Worm (Caenorhabditis elegans) whole organism, L1 larva: ENCODE data around the gene R04F11.2.
A peak's percentile ranks its signal among the peaks of the same experiment; 100 is the strongest.

ENCODE experiments used
- C04F5.9 ChIP-seq: sonication (generic microtip); optimal IDR thresholded peaks from 2 replicates; lab custom pipeline; 2016; ENCODE audit warnings: missing genetic modification characterization, missing compliant biosample characterization
- C16A3.4 ChIP-seq: fragments of 150-350 bp; optimal IDR thresholded peaks from 2 replicates; lab custom pipeline; 2014; ENCODE audit warnings: missing biosample characterization, missing genetic modification characterization
- C34B4.2 ChIP-seq: sonication (generic microtip); optimal IDR thresholded peaks from 2 replicates; lab custom pipeline; 2017; ENCODE audit warnings: mild to moderate bottlenecking, missing genetic modification characterization, missing compliant biosample characterization
- Y116A8C.19 ChIP-seq: sonication (generic microtip); optimal IDR thresholded peaks from 2 replicates; lab custom pipeline; 2016; ENCODE audit warnings: missing compliant biosample characterization, missing genetic modification characterization, borderline replicate concordance
- ama-1 ChIP-seq: fragments of 150-350 bp; optimal IDR thresholded peaks from 2 replicates; lab custom pipeline; 2014
- ceh-63 ChIP-seq: fragments of 200-800 bp; sonication (Bioruptor generic); optimal IDR thresholded peaks from 2 replicates; lab custom pipeline; 2018; ENCODE audit warnings: mild to moderate bottlenecking, missing genetic modification characterization, missing compliant biosample characterization
- ceh-8 ChIP-seq: fragments of 200-800 bp; sonication (Bioruptor generic); optimal IDR thresholded peaks from 2 replicates; lab custom pipeline; 2018; ENCODE audit warnings: mild to moderate bottlenecking, missing genetic modification characterization, moderate library complexity, missing compliant biosample characterization
- ceh-82 ChIP-seq, 3 experiments: fragments of 150-350 bp in 1 of 3; sonication (generic microtip) in 2 of 3; optimal IDR thresholded peaks; 2 replicates each; lab custom pipeline; 2014 to 2017; ENCODE audit warnings: missing biosample characterization in 3 of 3, missing genetic modification characterization in 3 of 3
- ceh-88 ChIP-seq: fragments of 200-800 bp; sonication (Bioruptor generic); IDR thresholded peaks from 2 replicates; pipeline ENCODE4 v1.3.6; 2022; ENCODE audit warnings: missing genetic modification characterization, missing compliant biosample characterization
- ceh-90 ChIP-seq: sonication (generic microtip); optimal IDR thresholded peaks from 2 replicates; lab custom pipeline; 2016; ENCODE audit warnings: missing genetic modification characterization, missing compliant biosample characterization
- ces-1 ChIP-seq: fragments of 150-350 bp; optimal IDR thresholded peaks from 2 replicates; lab custom pipeline; 2014; ENCODE audit warnings: missing biosample characterization, missing genetic modification reagents, missing genetic modification characterization
- dpl-1 ChIP-seq, 3 experiments: fragments of 150-350 bp in 2 of 3; sonication (generic microtip) in 1 of 3; optimal IDR thresholded peaks; 2 replicates each; lab custom pipeline; 2014 to 2017; ENCODE audit warnings: missing biosample characterization in 3 of 3, missing genetic modification characterization in 3 of 3, missing genetic modification reagents in 3 of 3
- efl-3 ChIP-seq: fragments of 200-800 bp; sonication (Bioruptor generic); optimal IDR thresholded peaks from 2 replicates; lab custom pipeline; 2018; ENCODE audit warnings: mild to moderate bottlenecking, missing genetic modification characterization, missing compliant biosample characterization
- egl-13 ChIP-seq: sonication (generic microtip); optimal IDR thresholded peaks from 2 replicates; lab custom pipeline; 2016; ENCODE audit warnings: missing genotype, missing genetic modification reagents, missing genetic modification characterization, missing compliant biosample characterization
- fkh-10 ChIP-seq: sonication (generic microtip); optimal IDR thresholded peaks from 2 replicates; lab custom pipeline; 2017; ENCODE audit warnings: missing biosample characterization, missing genetic modification reagents, missing genetic modification characterization
- fkh-8 ChIP-seq: sonication (generic microtip); optimal IDR thresholded peaks from 2 replicates; lab custom pipeline; 2016; ENCODE audit warnings: mild to moderate bottlenecking, missing genetic modification characterization, missing compliant biosample characterization
- fos-1 ChIP-seq: fragments of 150-350 bp; optimal IDR thresholded peaks from 2 replicates; lab custom pipeline; 2014; ENCODE audit warnings: missing biosample characterization, missing genetic modification characterization
- grh-1 ChIP-seq: fragments of 200-800 bp; sonication (Bioruptor generic); IDR thresholded peaks from 2 replicates; pipeline ENCODE4 v1.3.6; 2022; ENCODE audit warnings: missing genetic modification reagents, missing genetic modification characterization, missing compliant biosample characterization
- hlh-4 ChIP-seq: sonication (generic microtip); optimal IDR thresholded peaks from 2 replicates; lab custom pipeline; 2016; ENCODE audit warnings: mild to moderate bottlenecking, missing genetic modification characterization, missing compliant biosample characterization
- hpl-2 ChIP-seq: fragments of 150-350 bp; optimal IDR thresholded peaks from 2 replicates; lab custom pipeline; 2014; ENCODE audit warnings: missing biosample characterization, missing genetic modification reagents, missing genetic modification characterization
- irx-1 ChIP-seq: sonication (generic microtip); optimal IDR thresholded peaks from 2 replicates; lab custom pipeline; 2016; ENCODE audit warnings: missing genetic modification characterization, missing compliant biosample characterization
- lin-14 ChIP-seq: fragments of 200-800 bp; sonication (Bioruptor generic); optimal IDR thresholded peaks from 2 replicates; lab custom pipeline; 2018; ENCODE audit warnings: mild to moderate bottlenecking, missing genetic modification characterization, moderate library complexity, missing compliant biosample characterization
- lin-15B ChIP-seq: fragments of 150-350 bp; sonication (generic microtip); optimal IDR thresholded peaks from 3 replicates; lab custom pipeline; 2014; ENCODE audit warnings: missing biosample characterization, missing genetic modification characterization
- lsy-2 ChIP-seq, 2 experiments: fragments of 150-350 bp; optimal IDR thresholded peaks; 2 replicates each; lab custom pipeline; 2014; ENCODE audit warnings: missing biosample characterization in 2 of 2, missing genetic modification characterization in 2 of 2
- mdl-1 ChIP-seq, 2 experiments: fragments of 150-350 bp; optimal IDR thresholded peaks; 2 replicates each; lab custom pipeline; 2014 to 2017; ENCODE audit warnings: missing biosample characterization in 2 of 2, missing genetic modification characterization in 2 of 2, inconsistent platforms in 1 of 2
- mep-1 ChIP-seq: fragments of 150-350 bp; optimal IDR thresholded peaks from 2 replicates; lab custom pipeline; 2014; ENCODE audit warnings: missing biosample characterization, missing genetic modification characterization
- nhr-11 ChIP-seq: fragments of 150-350 bp; optimal IDR thresholded peaks from 2 replicates; lab custom pipeline; 2014; ENCODE audit warnings: missing biosample characterization, missing genetic modification characterization
- nhr-12 ChIP-seq: sonication (generic microtip); optimal IDR thresholded peaks from 2 replicates; lab custom pipeline; 2017; ENCODE audit warnings: missing biosample characterization, missing genetic modification characterization
- nhr-19 ChIP-seq: fragments of 200-800 bp; sonication (Bioruptor generic); conservative IDR thresholded peaks from 2 replicates; pipeline ENCODE4 v1.3.6; 2022; ENCODE audit warnings: missing genetic modification characterization, missing compliant biosample characterization
- nhr-237 ChIP-seq: fragments of 150-350 bp; optimal IDR thresholded peaks from 2 replicates; lab custom pipeline; 2014; ENCODE audit warnings: missing biosample characterization, missing genetic modification characterization
- nhr-76 ChIP-seq: sonication (generic microtip); optimal IDR thresholded peaks from 2 replicates; lab custom pipeline; 2017; ENCODE audit warnings: missing biosample characterization, missing genetic modification characterization
- nhr-77 ChIP-seq: fragments of 150-350 bp; optimal IDR thresholded peaks from 2 replicates; lab custom pipeline; 2014; ENCODE audit warnings: missing biosample characterization, missing genetic modification characterization
- nhr-84 ChIP-seq: sonication (generic microtip); optimal IDR thresholded peaks from 2 replicates; lab custom pipeline; 2017; ENCODE audit warnings: missing biosample characterization, missing genetic modification characterization
- nhr-85 ChIP-seq: sonication (generic microtip); peaks from one replicate; lab custom pipeline; 2016; ENCODE audit warnings: missing genetic modification characterization, inconsistent platforms, missing compliant biosample characterization
- pag-3 ChIP-seq: sonication (generic microtip); optimal IDR thresholded peaks from 2 replicates; lab custom pipeline; 2017; ENCODE audit warnings: missing genetic modification characterization, mild to moderate bottlenecking, missing compliant biosample characterization, antibody characterized with exemption, borderline replicate concordance; ENCODE audit not compliant: insufficient read depth
- pqm-1 ChIP-seq: sonication (generic microtip); optimal IDR thresholded peaks from 3 replicates; lab custom pipeline; 2017; ENCODE audit warnings: missing biosample characterization, missing genetic modification characterization
- rnt-1 ChIP-seq: sonication (generic microtip); optimal IDR thresholded peaks from 2 replicates; lab custom pipeline; 2016; ENCODE audit warnings: mild to moderate bottlenecking, missing genetic modification characterization, moderate library complexity, missing compliant biosample characterization
- skn-1 ChIP-seq: fragments of 150-350 bp; optimal IDR thresholded peaks from 2 replicates; lab custom pipeline; 2014; ENCODE audit warnings: missing biosample characterization, missing genetic modification characterization
- snpc-4 ChIP-seq: fragments of 150-350 bp; optimal IDR thresholded peaks from 2 replicates; lab custom pipeline; 2014; ENCODE audit warnings: missing biosample characterization, missing genetic modification characterization
- snu-23 ChIP-seq: sonication (generic microtip); optimal IDR thresholded peaks from 2 replicates; lab custom pipeline; 2016; ENCODE audit warnings: missing genetic modification characterization, missing compliant biosample characterization
- sptf-1 ChIP-seq: fragments of 150-350 bp; optimal IDR thresholded peaks from 2 replicates; lab custom pipeline; 2014; ENCODE audit warnings: missing biosample characterization, missing genetic modification characterization
- sup-37 ChIP-seq: fragments of 200-800 bp; sonication (Bioruptor generic); optimal IDR thresholded peaks from 2 replicates; lab custom pipeline; 2018; ENCODE audit warnings: mild to moderate bottlenecking, missing genetic modification characterization, missing compliant biosample characterization
- swsn-7 ChIP-seq: sonication (generic microtip); optimal IDR thresholded peaks from 2 replicates; lab custom pipeline; 2016; ENCODE audit warnings: missing genetic modification characterization, missing compliant biosample characterization
- tlp-1 ChIP-seq: fragments of 150-350 bp; optimal IDR thresholded peaks from 2 replicates; lab custom pipeline; 2014; ENCODE audit warnings: missing biosample characterization, missing genetic modification characterization
- unc-130 ChIP-seq: fragments of 150-350 bp; optimal IDR thresholded peaks from 2 replicates; lab custom pipeline; 2017; ENCODE audit warnings: missing biosample characterization, missing genetic modification characterization, inconsistent platforms
- unc-30 ChIP-seq: sonication (generic microtip); optimal IDR thresholded peaks from 2 replicates; lab custom pipeline; 2017; ENCODE audit warnings: missing biosample characterization, missing genetic modification characterization
- unc-62 ChIP-seq: fragments of 150-350 bp; optimal IDR thresholded peaks from 2 replicates; lab custom pipeline; 2014; ENCODE audit warnings: missing biosample characterization, missing genetic modification reagents, missing genetic modification characterization
- unc-86 ChIP-seq: sonication (generic microtip); optimal IDR thresholded peaks from 2 replicates; lab custom pipeline; 2016; ENCODE audit warnings: missing genetic modification characterization, missing compliant biosample characterization
- unc-98 ChIP-seq: fragments of 200-800 bp; sonication (Bioruptor generic); IDR thresholded peaks from 2 replicates; pipeline ENCODE4 v1.3.6; 2022; ENCODE audit warnings: missing genetic modification characterization, missing compliant biosample characterization
- vab-15 ChIP-seq: sonication (generic microtip); optimal IDR thresholded peaks from 2 replicates; lab custom pipeline; 2017; ENCODE audit warnings: missing genotype, mild to moderate bottlenecking, missing genetic modification characterization, missing compliant biosample characterization
- zag-1 ChIP-seq: fragments of 150-350 bp; optimal IDR thresholded peaks from 2 replicates; lab custom pipeline; 2014; ENCODE audit warnings: missing biosample characterization, missing genetic modification characterization
- ztf-11 ChIP-seq, 2 experiments: sonication (generic microtip); optimal IDR thresholded peaks; 2 replicates each; lab custom pipeline; 2016 to 2017; ENCODE audit warnings: missing genetic modification characterization in 2 of 2, missing biosample characterization in 1 of 2, missing compliant biosample characterization in 1 of 2
- ztf-4 ChIP-seq: fragments of 150-350 bp; optimal IDR thresholded peaks from 2 replicates; lab custom pipeline; 2014; ENCODE audit warnings: missing biosample characterization, missing genetic modification characterization

The R04F11.2 gene

ce11 chrV:12343419-12343969 lies 25.3 kb downstream of the R04F11.2 start, which contains the start of gene tomm-20 (continued):
- TF ChIP-seq hpl-2 (GFP tag; lab: Kevin White, UChicago) (peak; percentile 69), nhr-237 (peak; percentile 74), nhr-11 (tag; lab: Kevin White, UChicago) (peak; percentile 88), dpl-1 (GFP tag; optimal IDR thresholded peaks at IDR 0.05; lab: Kevin White, UChicago) (peak; percentile 98 to 99 (median 99)), rnt-1 (peak; percentile 96), lin-14 (GFP tag; lab: Kevin White, UChicago) (peak; percentile 95), mdl-1 (tag; optimal IDR thresholded peaks at IDR 0.05; lab: Kevin White, UChicago) (peak in 1 of 2 experiments; percentile 78), pag-3 (tag; lab: Kevin White, UChicago) (peak; percentile 52), snpc-4 (tag; lab: Kevin White, UChicago) (peak; percentile 90), snu-23 (peak; percentile 96), unc-130 (peak; percentile 93), C16A3.4 (peak; percentile 96), ceh-90 (peak; percentile 40), sptf-1 (tag; lab: Kevin White, UChicago) (no peak), skn-1 (peak; percentile 90), pqm-1 (no peak), nhr-12 (tag; lab: Kevin White, UChicago) (no peak), nhr-19 (GFP tag; lab: Robert Waterston, UW) (peak; percentile 96), fkh-8 (tag; lab: Kevin White, UChicago) (peak; percentile 86), sup-37 (GFP tag; lab: Kevin White, UChicago) (peak; percentile 78), nhr-84 (tag; lab: Kevin White, UChicago) (no peak), lin-15B (peak; percentile 84), tlp-1 (tag; lab: Kevin White, UChicago) (no peak), ztf-11 (tag; optimal IDR thresholded peaks at IDR 0.05; lab: Kevin White, UChicago) (peak in 1 of 2 experiments; percentile 79), ces-1 (GFP tag; lab: Kevin White, UChicago) (no peak), grh-1 (peak; percentile 93), ceh-8 (peak; percentile 83), nhr-85 (tag; lab: Kevin White, UChicago) (peak; percentile 97), efl-3 (GFP tag; lab: Kevin White, UChicago) (peak; percentile 44), unc-62 (no peak), irx-1 (peak; percentile 89), mep-1 (tag; lab: Kevin White, UChicago) (peak; percentile 99), hlh-4 (tag; lab: Kevin White, UChicago) (no peak), C04F5.9 (peak; percentile 62), unc-30 (no peak), ceh-82 (tag; optimal IDR thresholded peaks at IDR 0.05; lab: Kevin White, UChicago) (peak; percentile 93 to 96 (median 94)), lsy-2 (tag; optimal IDR thresholded peaks at IDR 0.05; lab: Kevin White, UChicago) (peak; percentile 96 to 97), ama-1 (lab: Kevin White, UChicago) (peak; percentile 83), egl-13 (tag; lab: Kevin White, UChicago) (peak; percentile 91), vab-15 (tag; lab: Kevin White, UChicago) (peak; percentile 58), Y116A8C.19 (tag; lab: Kevin White, UChicago) (no peak), unc-86 (tag; lab: Kevin White, UChicago) (peak; percentile 92), swsn-7 (tag; lab: Kevin White, UChicago) (peak; percentile 95), nhr-76 (tag; lab: Kevin White, UChicago) (no peak), nhr-77 (peak; percentile 84), fos-1 (tag; lab: Kevin White, UChicago) (peak; percentile 88), ztf-4 (peak; percentile 87), fkh-10 (peak; percentile 39), C34B4.2 (tag; lab: Kevin White, UChicago) (peak; percentile 34), unc-98 (peak; percentile 55; the same call in 1 of the 2 replicates), ceh-88 (peak; percentile 59; the same call in 1 of the 2 replicates), zag-1 (tag; lab: Kevin White, UChicago) (peak; percentile 68), ceh-63 (GFP tag; lab: Kevin White, UChicago) (no peak)
